Worm (Caenorhabditis elegans): ENCODE measurements around the gene srsx-8.

DNA sequence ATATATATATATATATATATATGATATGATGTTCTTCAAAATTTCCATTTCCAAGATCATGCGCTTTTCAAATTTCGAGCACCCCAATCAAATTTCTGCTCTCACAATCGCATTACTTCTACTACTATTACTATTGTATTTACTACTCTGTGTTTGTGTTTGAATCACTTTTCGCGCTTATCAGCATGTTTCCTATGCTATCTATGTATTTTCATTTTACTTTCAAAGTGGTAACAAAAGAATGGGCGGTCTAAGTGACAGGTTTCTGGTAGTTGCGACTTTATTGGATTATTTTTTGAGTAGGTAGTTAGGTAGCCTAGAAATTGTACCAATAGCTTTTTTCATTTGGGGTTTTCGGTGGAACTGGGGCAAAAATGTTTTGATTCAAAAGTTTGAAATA is 5.2 kb upstream of the srsx-8 start:
- TF ChIP-seq lsy-2 (tag; optimal IDR thresholded peaks at IDR 0.05) (no peak), snpc-4 (tag; optimal IDR thresholded peaks at IDR 0.05) (no peak), nhr-76 (tag; optimal IDR thresholded peaks at IDR 0.05) (no peak), nhr-6 (tag; optimal IDR thresholded peaks at IDR 0.05) (no peak), dve-1 (tag; optimal IDR thresholded peaks at IDR 0.05; ENCODE audit: insufficient read depth) (no peak), egl-43 (GFP tag; IDR thresholded peaks at IDR 0.05) (no peak), T26A8.4 (GFP tag; IDR thresholded peaks at IDR 0.05) (no peak), ceh-32 (tag; optimal IDR thresholded peaks at IDR 0.05; ENCODE audit: poor library complexity) (no peak), pqm-1 (tag; optimal IDR thresholded peaks at IDR 0.05) (no peak), ceh-20 (GFP tag; IDR thresholded peaks at IDR 0.05) (no peak), unc-39 (tag; optimal IDR thresholded peaks at IDR 0.05) (no peak)
